Fruit fly (Drosophila melanogaster): ENCODE measurements around the gene CG15210.

dm6 chrX:10844807-10845206 lies 5.8 kb downstream of the CG15210 start, which contains the start of gene CG32669:
- TF ChIP-seq eg (GFP tag; IDR thresholded peaks at IDR 0.05), result no peak
- no peak for TF ChIP-seq CG4318 (GFP tag; optimal IDR thresholded peaks at IDR 0.05)
- TF ChIP-seq Lpt (GFP tag; optimal IDR thresholded peaks at IDR 0.05), result no peak
- no peak for TF ChIP-seq dac (GFP tag; optimal IDR thresholded peaks at IDR 0.05)
- no peak for TF ChIP-seq CG10631 (GFP tag; optimal IDR thresholded peaks at IDR 0.05)
- no peak for TF ChIP-seq Gug (GFP tag; IDR thresholded peaks at IDR 0.05)
